Fruit fly (Drosophila melanogaster) whole organism, wandering third instar larva: ENCODE data around the gene CG14309.
A peak's percentile ranks its signal among the peaks of the same experiment; 100 is the strongest.

Experiments
- Abd-B ChIP-seq: fragments of >200 bp; optimal IDR thresholded peaks from 2 replicates; lab custom pipeline; 2017; ENCODE audit warnings: missing biosample characterization, missing genetic modification characterization
- CG32264 ChIP-seq: fragments of 200-800 bp; sonication (Bioruptor generic); optimal IDR thresholded peaks from 2 replicates; lab custom pipeline; 2016; ENCODE audit warnings: missing biosample characterization, missing genetic modification characterization
- CG9705 ChIP-seq: fragments of 200-800 bp; sonication (Bioruptor generic); optimal IDR thresholded peaks from 2 replicates; lab custom pipeline; 2018; ENCODE audit warnings: missing biosample characterization, mild to moderate bottlenecking, missing genetic modification characterization
- CrebA ChIP-seq: fragments of 200-800 bp; sonication (Bioruptor generic); optimal IDR thresholded peaks from 2 replicates; lab custom pipeline; 2016; ENCODE audit warnings: missing biosample characterization, mild to moderate bottlenecking, missing genetic modification characterization, borderline replicate concordance
- Dif ChIP-seq: fragments of 200-275, 200-300 bp; sonication (Bioruptor generic); optimal IDR thresholded peaks from 2 replicates; lab custom pipeline; 2018; ENCODE audit warnings: missing biosample characterization, missing genetic modification characterization; ENCODE audit not compliant: partially characterized antibody
- GATAd ChIP-seq: sonication (Bioruptor generic); optimal IDR thresholded peaks from 2 replicates; lab custom pipeline; 2016; ENCODE audit warnings: missing biosample characterization, missing genetic modification characterization
- HLH106 ChIP-seq: fragments of 200-800 bp; optimal IDR thresholded peaks from 3 replicates; lab custom pipeline; 2019; ENCODE audit warnings: missing biosample characterization, mild to moderate bottlenecking, missing genetic modification characterization, moderate library complexity
- Hnf4 ChIP-seq: fragments of 200-800 bp; sonication (Bioruptor generic); optimal IDR thresholded peaks from 2 replicates; lab custom pipeline; 2016; ENCODE audit warnings: missing biosample characterization, mild to moderate bottlenecking, missing genetic modification characterization
- Hr78 ChIP-seq: fragments of >200 bp; optimal IDR thresholded peaks from 2 replicates; lab custom pipeline; 2017; ENCODE audit warnings: missing biosample characterization, missing genetic modification characterization
- Hr83 ChIP-seq: fragments of 200-300 bp; sonication (Bioruptor generic); optimal IDR thresholded peaks from 2 replicates; lab custom pipeline; 2016; ENCODE audit warnings: missing biosample characterization, mild to moderate bottlenecking, missing genetic modification characterization, moderate library complexity; ENCODE audit not compliant: poor library complexity, severe bottlenecking
- Jra ChIP-seq: sonication (Bioruptor generic); optimal IDR thresholded peaks from 2 replicates; lab custom pipeline; 2016; ENCODE audit warnings: missing biosample characterization, missing genetic modification characterization
- Mio ChIP-seq: sonication (Bioruptor generic); optimal IDR thresholded peaks from 2 replicates; lab custom pipeline; 2016; ENCODE audit warnings: missing biosample characterization, missing genetic modification characterization
- Myc ChIP-seq: fragments of >200 bp; optimal IDR thresholded peaks from 2 replicates; lab custom pipeline; 2017
- N ChIP-seq: fragments of >200 bp; optimal IDR thresholded peaks from 2 replicates; lab custom pipeline; 2018; ENCODE audit warnings: missing biosample characterization, missing external identifiers, missing genetic modification characterization
- OdsH ChIP-seq: fragments of 200-800 bp; sonication (Bioruptor generic); optimal IDR thresholded peaks from 2 replicates; lab custom pipeline; 2016; ENCODE audit warnings: missing biosample characterization, mild to moderate bottlenecking, missing genetic modification characterization
- Rel ChIP-seq, 2 experiments: fragments of 200-800 bp; sonication (Bioruptor generic) in 1 of 2; optimal IDR thresholded peaks; 2 replicates in 1 of 2; 3 replicates in 1 of 2; lab custom pipeline; 2016 to 2019; ENCODE audit warnings: mild to moderate bottlenecking in 2 of 2, missing biosample characterization in 2 of 2, missing genetic modification characterization in 2 of 2, moderate library complexity in 1 of 2
- Sp1 ChIP-seq: fragments of 200-800 bp; sonication (Bioruptor generic); optimal IDR thresholded peaks from 3 replicates; lab custom pipeline; 2019; ENCODE audit warnings: missing biosample characterization, mild to moderate bottlenecking, missing genetic modification characterization, moderate library complexity
- Vsx2 ChIP-seq: fragments of 200-300, 225-300 bp; sonication (Bioruptor generic); optimal IDR thresholded peaks from 2 replicates; lab custom pipeline; 2018; ENCODE audit warnings: missing biosample characterization, missing genetic modification characterization; ENCODE audit not compliant: partially characterized antibody
- br ChIP-seq: fragments of 200-800 bp; sonication (Bioruptor generic); optimal IDR thresholded peaks from 2 replicates; lab custom pipeline; 2016; ENCODE audit warnings: missing biosample characterization, missing genetic modification characterization
- dmrt93B ChIP-seq: fragments of 200-800 bp; sonication (Bioruptor generic); optimal IDR thresholded peaks from 2 replicates; lab custom pipeline; 2018; ENCODE audit warnings: missing biosample characterization, mild to moderate bottlenecking, missing genetic modification characterization
- dsf ChIP-seq: sonication (Bioruptor generic); optimal IDR thresholded peaks from 2 replicates; lab custom pipeline; 2016; ENCODE audit warnings: missing biosample characterization, missing genetic modification characterization, borderline replicate concordance
- ey ChIP-seq: fragments of 200-800 bp; sonication (Bioruptor generic); optimal IDR thresholded peaks from 2 replicates; lab custom pipeline; 2016; ENCODE audit warnings: missing biosample characterization, missing genetic modification characterization
- foxo ChIP-seq, 2 experiments: fragments of 200-800 bp; sonication (Bioruptor generic); optimal IDR thresholded peaks; 2 replicates in 1 of 2; 3 replicates in 1 of 2; lab custom pipeline; 2016 to 2017; ENCODE audit warnings: missing biosample characterization in 2 of 2, missing genetic modification characterization in 2 of 2
- fru ChIP-seq: fragments of 200-800 bp; sonication (Bioruptor generic); optimal IDR thresholded peaks from 3 replicates; lab custom pipeline; 2016; ENCODE audit warnings: missing biosample characterization, mild to moderate bottlenecking, missing genetic modification characterization
- jim ChIP-seq: fragments of 175-275, 200-325 bp; sonication (Bioruptor generic); optimal IDR thresholded peaks from 2 replicates; lab custom pipeline; 2016; ENCODE audit warnings: missing biosample characterization, mild to moderate bottlenecking, missing genetic modification characterization
- lola ChIP-seq: fragments of >200 bp; optimal IDR thresholded peaks from 2 replicates; lab custom pipeline; 2017; ENCODE audit warnings: missing biosample characterization, missing genetic modification characterization
- pan ChIP-seq: fragments of >200 bp; optimal IDR thresholded peaks from 2 replicates; lab custom pipeline; 2017
- psq ChIP-seq: fragments of 200-800 bp; sonication (Bioruptor generic); optimal IDR thresholded peaks from 3 replicates; lab custom pipeline; 2017; ENCODE audit warnings: missing biosample characterization, mild to moderate bottlenecking, missing genetic modification characterization, moderate library complexity
- rgr ChIP-seq: fragments of 200-800 bp; sonication (Bioruptor generic); optimal IDR thresholded peaks from 3 replicates; lab custom pipeline; 2016; ENCODE audit warnings: missing biosample characterization, mild to moderate bottlenecking, missing genetic modification characterization
- sage ChIP-seq: fragments of 200-800 bp; sonication (Bioruptor generic); optimal IDR thresholded peaks from 2 replicates; lab custom pipeline; 2016; ENCODE audit warnings: missing biosample characterization, mild to moderate bottlenecking, missing genetic modification characterization
- tai ChIP-seq: sonication (Bioruptor generic); optimal IDR thresholded peaks from 2 replicates; lab custom pipeline; 2016; ENCODE audit warnings: missing biosample characterization, missing genetic modification characterization
- usp ChIP-seq: fragments of >200 bp; optimal IDR thresholded peaks from 2 replicates; lab custom pipeline; 2017; ENCODE audit warnings: missing biosample characterization, missing genetic modification characterization
- woc ChIP-seq: sonication (Bioruptor generic); optimal IDR thresholded peaks from 2 replicates; lab custom pipeline; 2016; ENCODE audit warnings: missing biosample characterization, mild to moderate bottlenecking, missing genetic modification characterization

The CG14309 gene

dm6 chr3R:18380251-18380812 lies 4.5 kb downstream of the CG14309 start:
- TF ChIP-seq Mio, result no peak
- no peak for TF ChIP-seq tai (GFP tag; lab: Kevin White, UChicago)
- no peak for TF ChIP-seq Abd-B (GFP tag; lab: Kevin White, UChicago)
- TF ChIP-seq jim (GFP tag; lab: Kevin White, UChicago), result no peak
- no peak for TF ChIP-seq dsf (GFP tag; lab: Kevin White, UChicago)
- no peak for TF ChIP-seq br (GFP tag; lab: Kevin White, UChicago)
- no peak for TF ChIP-seq CrebA (GFP tag; lab: Kevin White, UChicago)
- no peak for TF ChIP-seq ey (GFP tag; lab: Kevin White, UChicago)
- TF ChIP-seq pan (lab: Kevin White, UChicago), result no peak
- TF ChIP-seq lola (GFP tag; lab: Kevin White, UChicago), result no peak
- TF ChIP-seq Sp1 (GFP tag; lab: Kevin White, UChicago), result no peak
- TF ChIP-seq usp (GFP tag; lab: Kevin White, UChicago), result no peak
- TF ChIP-seq Dif (GFP tag; lab: Kevin White, UChicago), result no peak
- no peak for TF ChIP-seq Hr78
- no peak for TF ChIP-seq Rel (GFP tag; optimal IDR thresholded peaks at IDR 0.05; lab: Kevin White, UChicago)
- TF ChIP-seq Rel (tag; optimal IDR thresholded peaks at IDR 0.05; lab: Kevin White, UChicago), result no peak
- TF ChIP-seq dmrt93B, result no peak
- TF ChIP-seq OdsH (GFP tag; lab: Kevin White, UChicago), result no peak
- no peak for TF ChIP-seq HLH106 (tag; lab: Kevin White, UChicago)
- TF ChIP-seq GATAd, result no peak
- TF ChIP-seq, all 38 proteins: peak for 0

- TF ChIP-seq Sp1 (GFP tag; lab: Kevin White, UChicago), result no peak
- TF ChIP-seq Hr78, result no peak
- peak; percentile 9 for TF ChIP-seq Hr83 (GFP tag; lab: Kevin White, UChicago)
- no peak for TF ChIP-seq foxo (GFP tag; optimal IDR thresholded peaks at IDR 0.05; lab: Kevin White, UChicago)
These were observed 12.1 kb downstream of the CG14309 start, which contains the start of gene gl for dm6 chr3R:18372688-18373304. Gene gl, minus strand, starts transcription at chr3R:18372738.

dm6 chr3R:18371346-18371745 lies 13.5 kb downstream of the CG14309 start:
- TF ChIP-seq sage (GFP tag; lab: Kevin White, UChicago) (no peak), Dif (GFP tag; lab: Kevin White, UChicago) (no peak), CrebA (GFP tag; lab: Kevin White, UChicago) (no peak), rgr (GFP tag; lab: Kevin White, UChicago) (peak; percentile 4), Hr78 (no peak), CG9705 (no peak), N (GFP tag; lab: Kevin White, UChicago) (no peak), psq (GFP tag; lab: Kevin White, UChicago) (no peak), dsf (GFP tag; lab: Kevin White, UChicago) (no peak), CG32264 (GFP tag; lab: Kevin White, UChicago) (no peak), Myc (lab: Kevin White, UChicago) (no peak), Jra (GFP tag; lab: Kevin White, UChicago) (no peak), ey (GFP tag; lab: Kevin White, UChicago) (no peak), pan (lab: Kevin White, UChicago) (no peak), foxo (GFP tag; optimal IDR thresholded peaks at IDR 0.05; lab: Kevin White, UChicago) (peak in 1 of 2 experiments; percentile 5), Vsx2 (GFP tag; lab: Kevin White, UChicago) (no peak), GATAd (no peak), woc (GFP tag; lab: Kevin White, UChicago) (peak; percentile 5), fru (GFP tag; lab: Kevin White, UChicago) (no peak), Sp1 (GFP tag; lab: Kevin White, UChicago) (no peak), Hnf4 (GFP tag; lab: Kevin White, UChicago) (no peak)

- TF ChIP-seq Jra (GFP tag; lab: Kevin White, UChicago), result no peak
These were observed 16.3 kb downstream of the CG14309 start for dm6 chr3R:18368595-18368994.
